Fruit fly (Drosophila melanogaster) whole organism, embryonic: ENCODE data around the gene HP1b.

Experiments used
- Antp ChIP-seq: fragments of 200-800 bp; sonication (Bioruptor generic); optimal IDR thresholded peaks from 3 replicates; lab custom pipeline; 2016; ENCODE audit warnings: missing biosample characterization, missing genetic modification characterization
- CG10979 ChIP-seq: fragments of 200-800 bp; sonication (Bioruptor generic); optimal IDR thresholded peaks from 2 replicates; lab custom pipeline; 2018; ENCODE audit warnings: missing biosample characterization, mild to moderate bottlenecking, missing genetic modification characterization, moderate library complexity
- CG11398 ChIP-seq: fragments of 200-800 bp; sonication (Bioruptor generic); optimal IDR thresholded peaks from 2 replicates; lab custom pipeline; 2016; ENCODE audit warnings: missing biosample characterization, missing genetic modification characterization
- CG11696 ChIP-seq: fragments of 200-800 bp; sonication (Bioruptor generic); IDR thresholded peaks from 2 replicates; pipeline ENCODE4 v1.3.6; 2022; ENCODE audit warnings: missing biosample characterization, missing genetic modification characterization
- CG16815 ChIP-seq: fragments of 200-800 bp; sonication (Bioruptor generic); optimal IDR thresholded peaks from 3 replicates; lab custom pipeline; 2017; ENCODE audit warnings: missing biosample characterization, mild to moderate bottlenecking, missing genetic modification characterization
- CG17359 ChIP-seq: fragments of 200-800 bp; sonication (Bioruptor generic); optimal IDR thresholded peaks from 3 replicates; lab custom pipeline; 2018; ENCODE audit warnings: missing biosample characterization, mild to moderate bottlenecking, missing genetic modification characterization, moderate library complexity
- CG1792 ChIP-seq: fragments of 200-800 bp; sonication (Bioruptor generic); optimal IDR thresholded peaks from 2 replicates; lab custom pipeline; 2016; ENCODE audit warnings: missing biosample characterization, missing genetic modification characterization
- CG18262 ChIP-seq: fragments of 200-800 bp; optimal IDR thresholded peaks from 3 replicates; lab custom pipeline; 2019; ENCODE audit warnings: missing biosample characterization, mild to moderate bottlenecking, missing genetic modification characterization, moderate library complexity
- CG18764 ChIP-seq: fragments of 200-800 bp; sonication (Bioruptor generic); optimal IDR thresholded peaks from 3 replicates; lab custom pipeline; 2016; ENCODE audit warnings: missing biosample characterization, missing genetic modification characterization
- CG34376 ChIP-seq: fragments of 200-800 bp; sonication (Bioruptor generic); optimal IDR thresholded peaks from 2 replicates; lab custom pipeline; 2018; ENCODE audit warnings: missing biosample characterization, mild to moderate bottlenecking, missing genetic modification characterization
- CG4820 ChIP-seq: fragments of 200-800 bp; sonication (Bioruptor generic); optimal IDR thresholded peaks from 3 replicates; lab custom pipeline; 2016; ENCODE audit warnings: missing biosample characterization, missing genetic modification characterization
- CG5180 ChIP-seq: fragments of 200-800 bp; sonication (Bioruptor generic); optimal IDR thresholded peaks from 3 replicates; lab custom pipeline; 2017; ENCODE audit warnings: missing biosample characterization, missing genetic modification characterization, mild to moderate bottlenecking, moderate library complexity, missing genetic modification reagents
- CG6654 ChIP-seq: fragments of 200-800 bp; sonication (Bioruptor generic); optimal IDR thresholded peaks from 2 replicates; lab custom pipeline; 2017; ENCODE audit warnings: missing biosample characterization, mild to moderate bottlenecking, missing genetic modification characterization
- CG6813 ChIP-seq: fragments of 200-800 bp; sonication (Bioruptor generic); optimal IDR thresholded peaks from 2 replicates; lab custom pipeline; 2017; ENCODE audit warnings: missing biosample characterization, missing genetic modification characterization, mild to moderate bottlenecking, moderate library complexity, missing genetic modification reagents
- CG8290 ChIP-seq, 3 experiments: fragments of 200-800 bp; sonication (Bioruptor generic); optimal IDR thresholded peaks; 2 replicates each; lab custom pipeline; 2016 to 2019; ENCODE audit warnings: missing biosample characterization in 3 of 3, missing genetic modification characterization in 3 of 3, mild to moderate bottlenecking in 2 of 3, moderate library complexity in 1 of 3
- CG9727 ChIP-seq: fragments of 200-800 bp; sonication (Bioruptor generic); optimal IDR thresholded peaks from 3 replicates; lab custom pipeline; 2017; ENCODE audit warnings: missing biosample characterization, mild to moderate bottlenecking, missing genetic modification characterization
- D ChIP-seq, 2 experiments: fragments of 200-800 bp in 1 of 2; fragments of >200 bp in 1 of 2; sonication (Bioruptor generic) in 1 of 2; optimal IDR thresholded peaks; 2 replicates in 1 of 2; 3 replicates in 1 of 2; lab custom pipeline; 2017; ENCODE audit warnings: mild to moderate bottlenecking in 1 of 2, missing biosample characterization in 1 of 2, missing genetic modification characterization in 1 of 2, missing genetic modification reagents in 1 of 2
- D19A ChIP-seq: fragments of 200-800 bp; optimal IDR thresholded peaks from 3 replicates; lab custom pipeline; 2019; ENCODE audit warnings: missing biosample characterization, mild to moderate bottlenecking, missing genetic modification characterization, moderate library complexity
- D19B ChIP-seq: fragments of 200-800 bp; sonication (Bioruptor generic); optimal IDR thresholded peaks from 2 replicates; lab custom pipeline; 2017; ENCODE audit warnings: missing biosample characterization, mild to moderate bottlenecking, missing genetic modification characterization
- Dip2 ChIP-seq: fragments of 200-800 bp; sonication (Bioruptor generic); IDR thresholded peaks from 2 replicates; pipeline ENCODE4 v1.3.6; 2022; ENCODE audit warnings: missing biosample characterization, missing genetic modification characterization
- Eip74EF ChIP-seq, 2 experiments: fragments of 200-800 bp in 1 of 2; fragments of >200 bp in 1 of 2; sonication (Bioruptor generic) in 1 of 2; optimal IDR thresholded peaks; 2 replicates each; lab custom pipeline; 2017 to 2019; ENCODE audit warnings: missing biosample characterization in 2 of 2, missing genetic modification characterization in 2 of 2, mild to moderate bottlenecking in 1 of 2, moderate library complexity in 1 of 2
- Med ChIP-seq: fragments of 200-800 bp; sonication (Bioruptor generic); peaks from one replicate; lab custom pipeline; 2016; ENCODE audit warnings: missing biosample characterization, missing genetic modification characterization, mild to moderate bottlenecking, inconsistent platforms, moderate library complexity
- PHDP ChIP-seq: fragments of 200-800 bp; sonication (Bioruptor generic); optimal IDR thresholded peaks from 3 replicates; lab custom pipeline; 2018; ENCODE audit warnings: missing biosample characterization, mild to moderate bottlenecking, missing genetic modification characterization, moderate library complexity
- Rfx ChIP-seq: fragments of 200-800 bp; sonication (Bioruptor generic); IDR thresholded peaks from 2 replicates; pipeline ENCODE4 v1.3.6; 2022; ENCODE audit warnings: missing biosample characterization, missing genetic modification characterization
- Sin3A ChIP-seq: fragments of >200 bp; optimal IDR thresholded peaks from 2 replicates; lab custom pipeline; 2018
- Six4 ChIP-seq: fragments of 200-800 bp; sonication (Bioruptor generic); optimal IDR thresholded peaks from 2 replicates; lab custom pipeline; 2016; ENCODE audit warnings: missing biosample characterization, missing genetic modification characterization
- Trl ChIP-seq, 3 experiments: fragments of >200 bp in 2 of 3; fragments of 200-800 bp in 1 of 3; sonication (Bioruptor generic) in 1 of 3; optimal IDR thresholded peaks; 2 replicates in 1 of 3; 3 replicates in 2 of 3; lab custom pipeline; 2016 to 2017; ENCODE audit warnings: missing biosample characterization in 1 of 3, missing genetic modification characterization in 1 of 3
- bcd ChIP-seq: fragments of 200-800 bp; sonication (Bioruptor generic); optimal IDR thresholded peaks from 2 replicates; lab custom pipeline; 2017; ENCODE audit warnings: missing biosample characterization, mild to moderate bottlenecking, missing genetic modification characterization
- chinmo ChIP-seq: fragments of 200-800 bp; sonication (Bioruptor generic); IDR thresholded peaks from 4 replicates; pipeline ENCODE4 v1.3.6; 2022; ENCODE audit warnings: missing biosample characterization, missing genetic modification characterization; ENCODE audit not compliant: partially characterized antibody
- cwo ChIP-seq: fragments of 200-800 bp; sonication (Bioruptor generic); optimal IDR thresholded peaks from 3 replicates; lab custom pipeline; 2017; ENCODE audit warnings: missing biosample characterization, missing genetic modification characterization, mild to moderate bottlenecking, moderate library complexity, missing genetic modification reagents
- dmrt99B ChIP-seq: fragments of 200-800 bp; sonication (Bioruptor generic); optimal IDR thresholded peaks from 2 replicates; lab custom pipeline; 2018; ENCODE audit warnings: missing biosample characterization, mild to moderate bottlenecking, missing genetic modification characterization, moderate library complexity
- dysf ChIP-seq: fragments of 200-800 bp; sonication (Bioruptor generic); IDR thresholded peaks from 3 replicates; pipeline ENCODE4 v1.3.6; 2022; ENCODE audit warnings: missing biosample characterization, missing genetic modification characterization
- esg ChIP-seq: fragments of 200-800 bp; sonication (Bioruptor generic); conservative IDR thresholded peaks from 2 replicates; pipeline ENCODE4 v1.3.6; 2022; ENCODE audit warnings: missing biosample characterization, missing genetic modification characterization
- fd64A ChIP-seq: fragments of 200-800 bp; sonication (Bioruptor generic); optimal IDR thresholded peaks from 3 replicates; lab custom pipeline; 2018; ENCODE audit warnings: missing biosample characterization, mild to moderate bottlenecking, missing genetic modification characterization
- fd96Cb ChIP-seq: fragments of 200-800 bp; sonication (Bioruptor generic); optimal IDR thresholded peaks from 2 replicates; lab custom pipeline; 2018; ENCODE audit warnings: missing biosample characterization, mild to moderate bottlenecking, missing genetic modification characterization, moderate library complexity
- ftz-f1 ChIP-seq: fragments of 200-800 bp; sonication (Bioruptor generic); optimal IDR thresholded peaks from 2 replicates; lab custom pipeline; 2016; ENCODE audit warnings: missing biosample characterization, missing genetic modification characterization
- grn ChIP-seq: fragments of 200-800 bp; sonication (Bioruptor generic); optimal IDR thresholded peaks from 3 replicates; lab custom pipeline; 2017; ENCODE audit warnings: missing biosample characterization, missing genetic modification characterization
- hbn ChIP-seq: fragments of 200-800 bp; sonication (Bioruptor generic); IDR thresholded peaks from 2 replicates; pipeline ENCODE4 v1.3.6; 2022; ENCODE audit warnings: missing biosample characterization, missing genetic modification characterization; ENCODE audit not compliant: partially characterized antibody
- her ChIP-seq: fragments of 200-800 bp; sonication (Bioruptor generic); optimal IDR thresholded peaks from 2 replicates; lab custom pipeline; 2016; ENCODE audit warnings: missing biosample characterization, missing genetic modification characterization
- hkb ChIP-seq, 2 experiments: fragments of 200-800 bp in 1 of 2; fragments of >200 bp in 1 of 2; sonication (Bioruptor generic) in 1 of 2; IDR thresholded peaks in 1 of 2; optimal IDR thresholded peaks in 1 of 2; 2 replicates each; pipeline versions ENCODE4 v1.3.6 to Lab custom; 2017 to 2022; ENCODE audit warnings: missing biosample characterization in 1 of 2, missing genetic modification characterization in 1 of 2
- nau ChIP-seq: fragments of 200-800 bp; sonication (Bioruptor generic); optimal IDR thresholded peaks from 3 replicates; lab custom pipeline; 2017; ENCODE audit warnings: missing biosample characterization, mild to moderate bottlenecking, missing genetic modification characterization, missing genetic modification reagents
- nom ChIP-seq: fragments of 200-800 bp; sonication (Bioruptor generic); optimal IDR thresholded peaks from 2 replicates; lab custom pipeline; 2017; ENCODE audit warnings: missing biosample characterization, missing genetic modification characterization, mild to moderate bottlenecking, moderate library complexity, missing genetic modification reagents
- scrt ChIP-seq: fragments of 200-800 bp; sonication (Bioruptor generic); optimal IDR thresholded peaks from 2 replicates; lab custom pipeline; 2018; ENCODE audit warnings: missing biosample characterization, mild to moderate bottlenecking, missing genetic modification characterization, moderate library complexity
- slp2 ChIP-seq: fragments of 200-800 bp; sonication (Bioruptor generic); optimal IDR thresholded peaks from 2 replicates; lab custom pipeline; 2016; ENCODE audit warnings: missing biosample characterization, missing genetic modification characterization
- sqz ChIP-seq: fragments of 200-800 bp; sonication (Bioruptor generic); optimal IDR thresholded peaks from 3 replicates; lab custom pipeline; 2018; ENCODE audit warnings: missing biosample characterization, mild to moderate bottlenecking, missing genetic modification characterization
- sr ChIP-seq: fragments of 200-800 bp; sonication (Bioruptor generic); IDR thresholded peaks from 3 replicates; pipeline ENCODE4 v1.3.6; 2022; ENCODE audit warnings: missing biosample characterization, missing genetic modification characterization

Gene HP1b

dm6 chrX:9118961-9119633 lies 38.2 kb downstream of the HP1b start:
- TF ChIP-seq Med (GFP tag; lab: Kevin White, UChicago), result peak; percentile 58
- no peak for TF ChIP-seq ftz-f1 (GFP tag; lab: Kevin White, UChicago)
- peak; percentile 47 for TF ChIP-seq bcd (GFP tag; lab: Kevin White, UChicago)
- no peak for TF ChIP-seq CG16815
- TF ChIP-seq cwo, result peak; percentile 28
- TF ChIP-seq CG17359 (tag; lab: Kevin White, UChicago), result peak; percentile 53
- TF ChIP-seq esg, result 0 out of 2 replicates have a peak, but pooled peaks have one; percentile 9
- 0 out of 4 replicates have a peak, but pooled peaks have one; percentile 49 for TF ChIP-seq chinmo (GFP tag; lab: Robert Waterston, UW)
- TF ChIP-seq sqz (GFP tag; lab: Kevin White, UChicago), result peak; percentile 31
- peak; percentile 97 for TF ChIP-seq CG5180 (GFP tag; lab: Kevin White, UChicago)
- peak; percentile 41; the same call in 2 of the 3 replicates for TF ChIP-seq dysf (GFP tag; lab: Robert Waterston, UW)
- TF ChIP-seq D19B (GFP tag; lab: Kevin White, UChicago), result peak; percentile 20
- 0 out of 2 replicates have a peak, but pooled peaks have one; percentile 15 for TF ChIP-seq Rfx
- peak; percentile 97 for TF ChIP-seq sr (GFP tag; lab: Robert Waterston, UW)
- TF ChIP-seq CG11398 (GFP tag; lab: Kevin White, UChicago), result no peak
- peak; percentile 76 for TF ChIP-seq dmrt99B (tag; lab: Kevin White, UChicago)
- no peak for TF ChIP-seq Trl (optimal IDR thresholded peaks at IDR 0.05; lab: Kevin White, UChicago)
- TF ChIP-seq Trl (GFP tag; optimal IDR thresholded peaks at IDR 0.05; lab: Kevin White, UChicago), result no peak
- peak; percentile 12 for TF ChIP-seq Antp (GFP tag; lab: Kevin White, UChicago)
- TF ChIP-seq CG18262 (tag; lab: Kevin White, UChicago), result peak; percentile 65
- peak; percentile 20 for TF ChIP-seq slp2
- TF ChIP-seq CG8290 (GFP tag; optimal IDR thresholded peaks at IDR 0.05; lab: Kevin White, UChicago), result no peak
- peak in 1 of 2 experiments; percentile 0 for TF ChIP-seq CG8290 (tag; optimal IDR thresholded peaks at IDR 0.05; lab: Kevin White, UChicago)
- TF ChIP-seq Dip2 (GFP tag; lab: Robert Waterston, UW), result no peak
- peak; percentile 10 for TF ChIP-seq fd64A (GFP tag; lab: Kevin White, UChicago)
- peak; percentile 26 for TF ChIP-seq CG9727 (GFP tag; lab: Kevin White, UChicago)
- TF ChIP-seq hbn (GFP tag; lab: Robert Waterston, UW), result no peak
- peak; percentile 49 for TF ChIP-seq nau (GFP tag; lab: Kevin White, UChicago)
- no peak for TF ChIP-seq CG18764 (GFP tag; lab: Kevin White, UChicago)
- peak; percentile 14 for TF ChIP-seq CG1792
- TF ChIP-seq D19A (tag; lab: Kevin White, UChicago), result peak; percentile 53
- TF ChIP-seq PHDP, result no peak
- TF ChIP-seq grn (GFP tag; lab: Kevin White, UChicago), result no peak
- TF ChIP-seq hkb (optimal IDR thresholded peaks at IDR 0.05; lab: Kevin White, UChicago), result no peak
- peak; percentile 64 for TF ChIP-seq hkb (GFP tag; IDR thresholded peaks at IDR 0.05; lab: Robert Waterston, UW)
- TF ChIP-seq Six4 (GFP tag; lab: Kevin White, UChicago), result peak; percentile 15
- TF ChIP-seq D (optimal IDR thresholded peaks at IDR 0.05; lab: Kevin White, UChicago), result no peak
- TF ChIP-seq D (GFP tag; optimal IDR thresholded peaks at IDR 0.05; lab: Kevin White, UChicago), result peak; percentile 59
- TF ChIP-seq scrt, result peak; percentile 12
- peak; percentile 14 for TF ChIP-seq CG6813 (GFP tag; lab: Kevin White, UChicago)
- TF ChIP-seq Sin3A (lab: Kevin White, UChicago), result no peak
- TF ChIP-seq CG34376 (GFP tag; lab: Kevin White, UChicago), result no peak
- peak; percentile 68 for TF ChIP-seq fd96Cb (tag; lab: Kevin White, UChicago)
- TF ChIP-seq her, result no peak
- peak; percentile 36 for TF ChIP-seq CG4820 (GFP tag; lab: Kevin White, UChicago)
- TF ChIP-seq nom (GFP tag; lab: Kevin White, UChicago), result no peak
- peak in 1 of 2 experiments; percentile 74 for TF ChIP-seq Eip74EF (GFP tag; optimal IDR thresholded peaks at IDR 0.05; lab: Kevin White, UChicago)
- no peak for TF ChIP-seq CG11696 (GFP tag; lab: Robert Waterston, UW)
- peak; percentile 67 for TF ChIP-seq CG10979
- TF ChIP-seq CG6654, result peak; percentile 24
